Worm (Caenorhabditis elegans): Measurements from ENCODE around the gene ima-1.

The ima-1 gene

ce11 chrV:11263025-11263424, 23.6 kb downstream of the ima-1 start, which contains the start of gene F07B10.4:
F07B10.4 (minus strand) TSS chrV:11263125.
- TF ChIP-seq ceh-83 (GFP tag; optimal IDR thresholded peaks at IDR 0.05) = no peak
- TF ChIP-seq nhr-237 (tag; optimal IDR thresholded peaks at IDR 0.05) = no peak
- no peak for TF ChIP-seq lin-13 (tag; optimal IDR thresholded peaks at IDR 0.05)
- TF ChIP-seq elt-1 (tag; optimal IDR thresholded peaks at IDR 0.05; ENCODE audit: borderline replicate concordance, insufficient read depth) = no peak
- TF ChIP-seq sptf-1 (tag; optimal IDR thresholded peaks at IDR 0.05) = no peak
- no peak for TF ChIP-seq mep-1 (tag; optimal IDR thresholded peaks at IDR 0.05)
- TF ChIP-seq nhr-28 (tag; optimal IDR thresholded peaks at IDR 0.05) = no peak
- TF ChIP-seq elt-3 (tag; optimal IDR thresholded peaks at IDR 0.05) = no peak
- TF ChIP-seq pha-4 (tag; optimal IDR thresholded peaks at IDR 0.05) = no peak
- no peak for TF ChIP-seq nhr-2 (tag; optimal IDR thresholded peaks at IDR 0.05)
- TF ChIP-seq sem-2 (GFP tag; optimal IDR thresholded peaks at IDR 0.05) = no peak
- TF ChIP-seq mls-2 (tag; optimal IDR thresholded peaks at IDR 0.05) = no peak
- no peak for TF ChIP-seq drap-1 (GFP tag; optimal IDR thresholded peaks at IDR 0.05)
- no peak for TF ChIP-seq hlh-1 (tag; optimal IDR thresholded peaks at IDR 0.05)
- TF ChIP-seq lsy-2 (tag; optimal IDR thresholded peaks at IDR 0.05) = no peak

DNA sequence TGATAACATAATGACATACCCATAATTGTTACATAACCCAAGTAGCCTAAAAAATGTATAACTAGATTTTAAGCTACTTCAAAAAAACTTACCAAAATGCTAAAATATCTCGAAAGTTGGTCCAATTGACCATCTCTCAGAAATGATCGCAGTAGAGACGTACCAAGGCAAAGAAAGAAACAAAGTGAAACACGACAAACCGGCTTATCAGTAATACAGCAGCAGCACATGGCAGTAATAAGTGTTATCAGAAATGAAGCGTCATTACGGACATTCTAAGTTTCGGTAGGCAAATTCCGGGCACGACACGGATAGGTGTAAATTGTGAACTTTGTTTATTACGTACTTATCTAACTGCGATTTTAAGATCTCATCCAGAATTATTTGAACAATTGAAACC, 26.0 kb downstream of the ima-1 start, which contains the start of gene cln-3.1:
Gene cln-3.1 (minus strand): TSS at position 171 of the 400 bp plus-strand sequence.
- TF ChIP-seq sptf-1 (tag; optimal IDR thresholded peaks at IDR 0.05) (no peak), nhr-237 (tag; optimal IDR thresholded peaks at IDR 0.05) (no peak), unc-120 (tag; optimal IDR thresholded peaks at IDR 0.05; ENCODE audit: poor library complexity, severe bottlenecking) (no peak), ceh-43 (GFP tag; optimal IDR thresholded peaks at IDR 0.05) (no peak)

DNA sequence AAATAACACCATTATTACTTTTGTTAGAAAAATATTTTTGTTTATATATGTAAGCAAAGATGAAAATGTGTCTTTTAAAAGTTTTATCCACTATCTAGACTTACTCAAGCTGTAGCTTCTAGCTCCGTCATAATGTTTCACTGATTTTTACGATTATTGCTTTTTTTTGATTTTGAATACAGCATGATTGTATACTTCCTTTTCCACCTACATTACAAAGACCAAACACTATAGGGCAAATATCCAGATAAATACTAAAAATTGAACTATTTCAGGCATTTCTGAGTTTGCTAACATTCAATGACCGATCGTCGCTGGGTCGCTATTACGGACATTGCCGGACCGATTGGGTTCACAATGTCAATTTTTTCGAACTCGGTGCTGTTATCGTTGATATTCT, 27.2 kb downstream of the ima-1 start, which contains the start of gene str-116:
Gene str-116 (plus strand): TSS at position 301 of the 400 bp plus-strand sequence.
- no peak for TF ChIP-seq unc-39 (tag; optimal IDR thresholded peaks at IDR 0.05)
- TF ChIP-seq hlh-1 (tag; optimal IDR thresholded peaks at IDR 0.05) = no peak

DNA sequence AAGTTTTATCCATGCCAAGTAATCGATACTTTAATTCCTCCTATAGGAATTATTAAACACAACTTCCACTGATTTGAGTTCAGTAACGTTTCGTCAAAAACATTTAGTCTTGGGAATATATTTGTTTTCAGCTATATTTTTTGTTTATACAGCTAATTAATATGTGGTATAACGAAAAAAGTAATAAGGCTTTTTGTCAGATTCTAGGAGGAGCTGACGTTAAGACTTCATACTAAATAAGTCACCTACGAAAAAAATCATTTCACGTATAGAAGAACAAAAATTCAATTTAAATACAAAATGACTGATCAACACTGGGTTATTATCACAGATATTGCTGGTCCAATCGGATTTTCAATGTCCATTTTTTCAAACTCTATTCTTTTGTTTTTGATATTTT, 29.3 kb downstream of the ima-1 start, which contains the start of gene str-115:
Gene str-115 (plus strand): TSS at position 301 of the 400 bp plus-strand sequence.
- TF ChIP-seq zip-8 (tag; optimal IDR thresholded peaks at IDR 0.05) = no peak

- TF ChIP-seq elt-1 (tag; optimal IDR thresholded peaks at IDR 0.05; ENCODE audit: borderline replicate concordance, insufficient read depth) (no peak), sem-2 (GFP tag; optimal IDR thresholded peaks at IDR 0.05) (no peak), unc-62 (GFP tag; optimal IDR thresholded peaks at IDR 0.05) (no peak), snpc-4 (tag; optimal IDR thresholded peaks at IDR 0.05) (no peak), ceh-39 (tag; optimal IDR thresholded peaks at IDR 0.05) (no peak), M03D4.4 (tag; optimal IDR thresholded peaks at IDR 0.05) (no peak), elt-3 (tag; optimal IDR thresholded peaks at IDR 0.05) (no peak), lin-32 (GFP tag; optimal IDR thresholded peaks at IDR 0.05) (no peak), drap-1 (GFP tag; optimal IDR thresholded peaks at IDR 0.05) (no peak), flh-1 (GFP tag; optimal IDR thresholded peaks at IDR 0.05) (no peak), ztf-11 (tag; optimal IDR thresholded peaks at IDR 0.05) (no peak), bed-3 (GFP tag; optimal IDR thresholded peaks at IDR 0.05) (no peak), mab-5 (tag; optimal IDR thresholded peaks at IDR 0.05) (no peak), pha-4 (tag; optimal IDR thresholded peaks at IDR 0.05) (no peak), sptf-1 (tag; optimal IDR thresholded peaks at IDR 0.05) (no peak), unc-120 (tag; optimal IDR thresholded peaks at IDR 0.05; ENCODE audit: poor library complexity, severe bottlenecking) (no peak), nhr-76 (tag; optimal IDR thresholded peaks at IDR 0.05) (no peak)
These were observed 31.6 kb downstream of the ima-1 start, which contains the start of gene clec-222 for ce11 chrV:11271051-11271450. clec-222 (plus strand) TSS chrV:11271351.

ce11 chrV:11272848-11273247, 33.4 kb downstream of the ima-1 start, which contains the start of gene clec-223:
clec-223 (plus strand) TSS chrV:11273148.
- TF ChIP-seq ztf-11 (tag; optimal IDR thresholded peaks at IDR 0.05) (no peak), sptf-1 (tag; optimal IDR thresholded peaks at IDR 0.05) (no peak), mep-1 (tag; optimal IDR thresholded peaks at IDR 0.05) (no peak), nhr-2 (tag; optimal IDR thresholded peaks at IDR 0.05) (no peak), elt-1 (tag; optimal IDR thresholded peaks at IDR 0.05; ENCODE audit: borderline replicate concordance, insufficient read depth) (no peak), pha-4 (tag; optimal IDR thresholded peaks at IDR 0.05) (no peak), nhr-76 (tag; optimal IDR thresholded peaks at IDR 0.05) (no peak), nhr-28 (tag; optimal IDR thresholded peaks at IDR 0.05) (no peak), ceh-83 (GFP tag; optimal IDR thresholded peaks at IDR 0.05) (no peak), nhr-237 (tag; optimal IDR thresholded peaks at IDR 0.05) (no peak), unc-62 (GFP tag; optimal IDR thresholded peaks at IDR 0.05) (no peak), lin-13 (tag; optimal IDR thresholded peaks at IDR 0.05) (no peak), hlh-1 (tag; optimal IDR thresholded peaks at IDR 0.05) (no peak), bed-3 (GFP tag; optimal IDR thresholded peaks at IDR 0.05) (no peak), flh-1 (GFP tag; optimal IDR thresholded peaks at IDR 0.05) (no peak), ces-1 (GFP tag; optimal IDR thresholded peaks at IDR 0.05) (no peak), tbx-8 (GFP tag; optimal IDR thresholded peaks at IDR 0.05) (no peak)
